Fruit fly (Drosophila melanogaster) S2 (cell line): ENCODE results near the gene Exn.

Source experiments
- CG8478 ChIP-seq: fragments of >200 bp; optimal IDR thresholded peaks from 2 replicates; lab custom pipeline; 2018
- CTCF ChIP-seq, 2 experiments: fragments of >200 bp; optimal IDR thresholded peaks; 2 replicates each; lab custom pipeline; 2018

DNA sequence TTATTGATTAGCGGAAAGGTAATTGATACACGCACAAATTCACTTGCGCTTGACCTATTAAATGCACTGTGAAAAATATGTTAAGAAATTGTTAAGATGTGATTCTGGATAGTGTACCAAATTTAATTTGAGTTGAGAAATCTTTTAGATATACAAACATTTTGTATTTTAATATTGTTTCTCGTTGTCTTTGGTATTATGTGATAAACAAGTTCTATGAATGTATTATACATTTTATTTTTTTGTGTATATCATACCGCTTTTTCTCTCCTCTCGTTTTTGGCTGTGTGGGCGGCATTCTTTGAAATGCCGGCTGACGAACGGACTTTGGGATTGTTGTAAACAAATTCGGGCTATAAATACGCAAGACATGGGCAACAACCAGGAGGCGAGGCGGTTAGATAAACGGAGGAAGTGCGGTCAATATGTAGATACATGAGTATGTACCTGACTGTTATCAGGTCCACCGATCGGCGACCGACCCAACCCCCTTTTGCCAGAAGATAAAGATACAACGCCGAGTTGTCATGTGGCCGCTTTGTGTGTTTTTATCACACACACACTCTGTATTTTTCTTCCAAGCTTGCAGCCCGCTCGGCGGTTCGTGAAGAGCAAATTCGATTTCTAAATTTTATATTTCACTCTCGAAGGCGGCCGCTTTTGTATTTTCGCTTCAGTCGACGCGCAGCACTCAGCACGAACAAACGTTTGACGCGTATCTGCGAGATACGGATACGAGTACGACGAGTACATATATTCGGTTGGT, 12.9 kb upstream of the Exn start:
- TF ChIP-seq CG8478 (lab: Kevin White, UChicago) = no peak
- no peak for TF ChIP-seq CTCF (optimal IDR thresholded peaks at IDR 0.05; lab: Kevin White, UChicago)
